Fruit fly (Drosophila melanogaster): ENCODE measurements around the gene Hipk.

Gene Hipk

dm6 chr3L:550082-550827 is 7.4 kb downstream of the Hipk start (continued):
- no peak for TF ChIP-seq Eip74EF (GFP tag; optimal IDR thresholded peaks at IDR 0.05)
- TF ChIP-seq psq (GFP tag; optimal IDR thresholded peaks at IDR 0.05) = peak; percentile 36
- TF ChIP-seq Sry-β (GFP tag; optimal IDR thresholded peaks at IDR 0.05) = peak; percentile 64
- TF ChIP-seq abd-A (tag; optimal IDR thresholded peaks at IDR 0.05) = peak; percentile 50
- peak; percentile 91 for TF ChIP-seq kni (GFP tag; optimal IDR thresholded peaks at IDR 0.05)
- TF ChIP-seq pan (optimal IDR thresholded peaks at IDR 0.05) = no peak
- no peak for TF ChIP-seq pan (GFP tag; optimal IDR thresholded peaks at IDR 0.05 in 1 of 2, IDR thresholded peaks at IDR 0.05 in 1 of 2)
- TF ChIP-seq Doc3 (GFP tag; IDR thresholded peaks at IDR 0.05; ENCODE audit: partially characterized antibody) = 0 out of 3 replicates have a peak, but pooled peaks have one; percentile 43
- peak; percentile 33; the same call in 1 of the 3 replicates for TF ChIP-seq CG6791 (GFP tag; IDR thresholded peaks at IDR 0.05; ENCODE audit: partially characterized antibody)
- TF ChIP-seq hbn (GFP tag; IDR thresholded peaks at IDR 0.05; ENCODE audit: partially characterized antibody) = no peak
- 0 out of 3 replicates have a peak, but pooled peaks have one; percentile 42 for TF ChIP-seq ci (GFP tag; IDR thresholded peaks at IDR 0.05)
- TF ChIP-seq da (GFP tag; optimal IDR thresholded peaks at IDR 0.05) = no peak
- TF ChIP-seq eve (GFP tag; optimal IDR thresholded peaks at IDR 0.05) = peak in 1 of 2 experiments; percentile 41
- peak; percentile 71 for TF ChIP-seq Med (GFP tag)
- TF ChIP-seq Sry-δ (GFP tag; optimal IDR thresholded peaks at IDR 0.05) = peak; percentile 43
- peak; percentile 6 for TF ChIP-seq CG1647 (GFP tag; optimal IDR thresholded peaks at IDR 0.05)
- no peak for TF ChIP-seq grn (GFP tag; optimal IDR thresholded peaks at IDR 0.05)
- TF ChIP-seq eyg (GFP tag; optimal IDR thresholded peaks at IDR 0.05) = peak; percentile 19
- TF ChIP-seq ewg (GFP tag; optimal IDR thresholded peaks at IDR 0.05) = no peak

dm6 chr3L:550828-551094 is 7.9 kb downstream of the Hipk start:
- TF ChIP-seq Trl (optimal IDR thresholded peaks at IDR 0.05) (peak in 1 of 2 experiments; percentile 8), Trl (GFP tag; optimal IDR thresholded peaks at IDR 0.05) (no peak), sr (GFP tag; IDR thresholded peaks at IDR 0.05) (peak; percentile 88), CG8089 (GFP tag; optimal IDR thresholded peaks at IDR 0.05) (no peak), CG32532 (GFP tag; IDR thresholded peaks at IDR 0.05) (0 out of 2 replicates have a peak, but pooled peaks have one; percentile 17), sug (tag; optimal IDR thresholded peaks at IDR 0.05) (peak; percentile 18), CG8290 (GFP tag; optimal IDR thresholded peaks at IDR 0.05) (no peak), CG8290 (tag; optimal IDR thresholded peaks at IDR 0.05) (peak in 1 of 2 experiments; percentile 5), NFAT (GFP tag; IDR thresholded peaks at IDR 0.05) (peak; percentile 12; the same call in 1 of the 2 replicates), CG10543 (GFP tag; optimal IDR thresholded peaks at IDR 0.05) (peak; percentile 35), H2.0 (GFP tag; IDR thresholded peaks at IDR 0.05) (0 out of 2 replicates have a peak, but pooled peaks have one; percentile 11), CG17612 (GFP tag; IDR thresholded peaks at IDR 0.05) (no peak), Nf-YC (tag; optimal IDR thresholded peaks at IDR 0.05) (peak; percentile 2), Ssrp (tag; optimal IDR thresholded peaks at IDR 0.05) (no peak), sd (tag; optimal IDR thresholded peaks at IDR 0.05) (peak; percentile 63), jing (GFP tag; optimal IDR thresholded peaks at IDR 0.05) (no peak), cwo (GFP tag; optimal IDR thresholded peaks at IDR 0.05) (peak; percentile 13), CG3838 (GFP tag; optimal IDR thresholded peaks at IDR 0.05) (no peak), MTF-1 (GFP tag; optimal IDR thresholded peaks at IDR 0.05; ENCODE audit: borderline replicate concordance) (no peak), HmgZ (tag; optimal IDR thresholded peaks at IDR 0.05) (no peak), nom (GFP tag; optimal IDR thresholded peaks at IDR 0.05) (peak; percentile 27), CG10366 (GFP tag; IDR thresholded peaks at IDR 0.05) (no peak), tin (GFP tag; optimal IDR thresholded peaks at IDR 0.05) (no peak), CG12744 (GFP tag; optimal IDR thresholded peaks at IDR 0.05) (no peak), kni (GFP tag; optimal IDR thresholded peaks at IDR 0.05) (no peak)

All from whole organism, embryonic.